Worm (Caenorhabditis elegans): Measurements from ENCODE around the gene Y70C5A.2.

- peak; percentile 19 for TF ChIP-seq pha-4 (tag; optimal IDR thresholded peaks at IDR 0.05)
- no peak for TF ChIP-seq nhr-77 (tag; optimal IDR thresholded peaks at IDR 0.05)
- TF ChIP-seq lin-39 (tag; optimal IDR thresholded peaks at IDR 0.05), result no peak
- TF ChIP-seq eor-1 (tag; optimal IDR thresholded peaks at IDR 0.05), result no peak
- TF ChIP-seq daf-12 (tag; optimal IDR thresholded peaks at IDR 0.05), result no peak
- no peak for TF ChIP-seq lin-15B (tag; optimal IDR thresholded peaks at IDR 0.05)
Observed at ce11 chrV:16620874-16621273, 2.1 kb downstream of the Y70C5A.2 start, which contains the start of gene Y70C5A.3.

All from whole organism, L3 larva.